Fruit fly (Drosophila melanogaster) whole organism, prepupa: ENCODE data around the gene CG5969.

Source experiments
- Blimp-1 ChIP-seq: fragments of 200-800 bp; sonication (Bioruptor generic); optimal IDR thresholded peaks from 3 replicates; lab custom pipeline; 2017; ENCODE audit warnings: missing biosample characterization, missing genetic modification characterization, mild to moderate bottlenecking, moderate library complexity, missing genetic modification reagents
- CG10631 ChIP-seq: fragments of 200-800 bp; sonication (Bioruptor generic); optimal IDR thresholded peaks from 2 replicates; lab custom pipeline; 2016; ENCODE audit warnings: missing biosample characterization, missing genetic modification characterization
- CG11294 ChIP-seq: fragments of 200-800 bp; sonication (Bioruptor generic); IDR thresholded peaks from 2 replicates; pipeline ENCODE4 v1.3.6; 2022; ENCODE audit warnings: missing biosample characterization, missing genetic modification characterization
- CG11762 ChIP-seq: fragments of 200-800 bp; sonication (Bioruptor generic); optimal IDR thresholded peaks from 3 replicates; lab custom pipeline; 2016; ENCODE audit warnings: missing biosample characterization, missing genetic modification characterization; ENCODE audit not compliant: insufficient read depth
- CG11902 ChIP-seq: fragments of 200-800 bp; sonication (Bioruptor generic); optimal IDR thresholded peaks from 3 replicates; lab custom pipeline; 2016; ENCODE audit warnings: missing biosample characterization, missing genetic modification characterization
- CG15336 ChIP-seq: fragments of 200-800 bp; sonication (Bioruptor generic); IDR thresholded peaks from 2 replicates; pipeline ENCODE4 v1.3.6; 2022; ENCODE audit warnings: missing biosample characterization, missing genetic modification characterization
- CG1621 ChIP-seq: fragments of 200-800 bp; sonication (Bioruptor generic); optimal IDR thresholded peaks from 3 replicates; lab custom pipeline; 2018; ENCODE audit warnings: missing biosample characterization, mild to moderate bottlenecking, missing genetic modification characterization
- CG3032 ChIP-seq: fragments of 200-800 bp; optimal IDR thresholded peaks from 2 replicates; lab custom pipeline; 2019; ENCODE audit warnings: missing biosample characterization, mild to moderate bottlenecking, missing genetic modification characterization, moderate library complexity
- CG6163 ChIP-seq: fragments of 200-800 bp; sonication (Bioruptor generic); IDR thresholded peaks from 3 replicates; pipeline ENCODE4 v1.3.6; 2022; ENCODE audit warnings: missing biosample characterization, missing genetic modification characterization
- CG6276 ChIP-seq: fragments of 200-800 bp; sonication (Bioruptor generic); optimal IDR thresholded peaks from 2 replicates; lab custom pipeline; 2017; ENCODE audit warnings: missing biosample characterization, mild to moderate bottlenecking, missing genetic modification characterization
- CG6792 ChIP-seq: fragments of 200-800 bp; sonication (Bioruptor generic); optimal IDR thresholded peaks from 3 replicates; lab custom pipeline; 2016; ENCODE audit warnings: missing biosample characterization, missing genetic modification characterization
- CG6808 ChIP-seq: fragments of 200-800 bp; sonication (Bioruptor generic); optimal IDR thresholded peaks from 3 replicates; lab custom pipeline; 2017; ENCODE audit warnings: missing biosample characterization, missing genetic modification characterization, mild to moderate bottlenecking, moderate library complexity, missing genetic modification reagents
- CG6854 ChIP-seq: fragments of 200-800 bp; sonication (Bioruptor generic); optimal IDR thresholded peaks from 2 replicates; lab custom pipeline; 2017; ENCODE audit warnings: missing biosample characterization, mild to moderate bottlenecking, missing genetic modification characterization
- CG7368 ChIP-seq: fragments of 200-800 bp; sonication (Bioruptor generic); optimal IDR thresholded peaks from 3 replicates; lab custom pipeline; 2016; ENCODE audit warnings: missing biosample characterization, missing genetic modification characterization
- CG8119 ChIP-seq: fragments of 200-800 bp; sonication (Bioruptor generic); IDR thresholded peaks from 3 replicates; pipeline ENCODE4 v1.3.6; 2022; ENCODE audit warnings: missing biosample characterization, missing genetic modification characterization
- CG8319 ChIP-seq: fragments of 200-800 bp; sonication (Bioruptor generic); optimal IDR thresholded peaks from 3 replicates; lab custom pipeline; 2016; ENCODE audit warnings: missing biosample characterization, missing genetic modification characterization
- CG8632 ChIP-seq: fragments of 200-800 bp; sonication (Bioruptor generic); optimal IDR thresholded peaks from 3 replicates; lab custom pipeline; 2016; ENCODE audit warnings: missing biosample characterization, missing genetic modification characterization
- Eip78C ChIP-seq: fragments of 200-800 bp; sonication (Bioruptor generic); peaks from one replicate; lab custom pipeline; 2016; ENCODE audit warnings: missing biosample characterization, missing genetic modification characterization
- Eip93F ChIP-seq: fragments of 200-800 bp; sonication (Bioruptor generic); optimal IDR thresholded peaks from 2 replicates; lab custom pipeline; 2016; ENCODE audit warnings: missing biosample characterization, mild to moderate bottlenecking, missing genetic modification characterization
- Ets21C ChIP-seq: fragments of 200-800 bp; sonication (Bioruptor generic); optimal IDR thresholded peaks from 3 replicates; lab custom pipeline; 2016; ENCODE audit warnings: missing biosample characterization, missing genetic modification characterization
- Ets96B ChIP-seq: fragments of 200-800 bp; optimal IDR thresholded peaks from 2 replicates; lab custom pipeline; 2019; ENCODE audit warnings: missing biosample characterization, mild to moderate bottlenecking, missing genetic modification characterization, moderate library complexity
- Gug ChIP-seq: fragments of 200-800 bp; sonication (Bioruptor generic); IDR thresholded peaks from 2 replicates; pipeline ENCODE4 v1.3.6; 2022; ENCODE audit warnings: missing biosample characterization, missing genetic modification characterization
- Hr4 ChIP-seq: fragments of 200-800 bp; sonication (Bioruptor generic); optimal IDR thresholded peaks from 3 replicates; lab custom pipeline; 2016; ENCODE audit warnings: missing biosample characterization, missing genetic modification characterization
- Met ChIP-seq: fragments of 200-800 bp; sonication (Bioruptor generic); optimal IDR thresholded peaks from 3 replicates; lab custom pipeline; 2016; ENCODE audit warnings: missing biosample characterization, missing genetic modification characterization
- OdsH ChIP-seq: fragments of 200-800 bp; sonication (Bioruptor generic); optimal IDR thresholded peaks from 3 replicates; lab custom pipeline; 2016; ENCODE audit warnings: missing biosample characterization, missing genetic modification characterization
- Smox ChIP-seq: fragments of 200-800 bp; sonication (Bioruptor generic); optimal IDR thresholded peaks from 3 replicates; lab custom pipeline; 2016; ENCODE audit warnings: missing biosample characterization, missing genetic modification characterization
- Sox102F ChIP-seq: fragments of 200-800 bp; sonication (Bioruptor generic); optimal IDR thresholded peaks from 2 replicates; lab custom pipeline; 2016; ENCODE audit warnings: missing biosample characterization, mild to moderate bottlenecking, missing genetic modification characterization
- Sox14 ChIP-seq: fragments of 200-800 bp; sonication (Bioruptor generic); optimal IDR thresholded peaks from 3 replicates; lab custom pipeline; 2016; ENCODE audit warnings: missing biosample characterization, missing genetic modification characterization
- achi ChIP-seq: fragments of 200-800 bp; sonication (Bioruptor generic); optimal IDR thresholded peaks from 3 replicates; lab custom pipeline; 2016; ENCODE audit warnings: missing biosample characterization, missing genetic modification characterization
- cyc ChIP-seq: fragments of 200-800 bp; sonication (Bioruptor generic); optimal IDR thresholded peaks from 3 replicates; lab custom pipeline; 2016; ENCODE audit warnings: missing biosample characterization, missing genetic modification characterization
- eg ChIP-seq: fragments of 200-800 bp; sonication (Bioruptor generic); IDR thresholded peaks from 3 replicates; pipeline ENCODE4 v1.3.6; 2022; ENCODE audit warnings: missing biosample characterization, missing genetic modification characterization
- esn ChIP-seq: fragments of 200-800 bp; sonication (Bioruptor generic); optimal IDR thresholded peaks from 2 replicates; lab custom pipeline; 2016; ENCODE audit warnings: missing biosample characterization, mild to moderate bottlenecking, missing genetic modification characterization, moderate library complexity
- fd59A ChIP-seq: fragments of 200-800 bp; sonication (Bioruptor generic); optimal IDR thresholded peaks from 2 replicates; lab custom pipeline; 2017; ENCODE audit warnings: missing biosample characterization, mild to moderate bottlenecking, missing genetic modification characterization, missing genetic modification reagents
- fd85E ChIP-seq: fragments of 200-800 bp; sonication (Bioruptor generic); optimal IDR thresholded peaks from 3 replicates; lab custom pipeline; 2016; ENCODE audit warnings: missing biosample characterization, missing genetic modification characterization
- salr ChIP-seq, 2 experiments: fragments of 200-800 bp; sonication (Bioruptor generic); optimal IDR thresholded peaks; 3 replicates each; lab custom pipeline; 2016 to 2018; ENCODE audit warnings: missing biosample characterization in 2 of 2, missing genetic modification characterization in 2 of 2, mild to moderate bottlenecking in 1 of 2
- ss ChIP-seq, 2 experiments: fragments of 200-800 bp; sonication (Bioruptor generic); optimal IDR thresholded peaks; 2 replicates in 1 of 2; 3 replicates in 1 of 2; lab custom pipeline; 2017 to 2018; ENCODE audit warnings: mild to moderate bottlenecking in 2 of 2, missing biosample characterization in 2 of 2, missing genetic modification characterization in 2 of 2, moderate library complexity in 1 of 2

Gene CG5969

dm6 chr3L:20473021-20473799 lies at the start of gene CG5969, which contains the start of gene CG32428 (continued):
- TF ChIP-seq Gug (GFP tag; lab: Robert Waterston, UW), result peak; percentile 71
- TF ChIP-seq CG6276 (GFP tag; lab: Kevin White, UChicago), result peak; percentile 56
- TF ChIP-seq CG15336, result peak; percentile 83
- peak; percentile 71 for TF ChIP-seq OdsH (GFP tag; lab: Kevin White, UChicago)
- TF ChIP-seq salr (GFP tag; optimal IDR thresholded peaks at IDR 0.05; lab: Kevin White, UChicago), result peak; percentile 27 to 52
- peak; percentile 47 for TF ChIP-seq Met (GFP tag; lab: Kevin White, UChicago)
- TF ChIP-seq ss (GFP tag; optimal IDR thresholded peaks at IDR 0.05; lab: Kevin White, UChicago), result peak; percentile 38 to 64
- peak; percentile 50 for TF ChIP-seq Smox
- peak; percentile 78 for TF ChIP-seq Eip78C
- peak; percentile 60 for TF ChIP-seq CG6792
- TF ChIP-seq, all 60 proteins: peak for 54

DNA sequence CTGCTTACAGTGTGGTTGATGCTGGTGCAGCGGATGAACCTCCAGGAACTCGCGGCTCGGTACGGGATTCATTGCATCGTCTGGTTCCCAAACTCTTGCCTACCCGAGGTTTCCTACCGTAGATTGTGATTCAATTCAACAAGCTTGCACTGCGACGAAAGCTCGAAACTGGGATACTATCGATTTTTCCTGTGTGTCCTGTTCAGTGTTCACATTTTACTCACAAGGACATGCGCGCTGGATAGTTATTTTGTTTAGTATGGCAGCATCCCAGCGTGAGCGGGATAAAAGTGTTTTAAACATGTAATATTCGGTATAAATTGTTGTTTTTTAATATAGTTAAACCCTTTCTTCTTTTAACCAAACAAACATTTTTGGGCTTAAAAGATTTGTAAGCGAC lies 47.7 kb upstream of the CG5969 start, which contains the start of gene CG5282:
Gene CG5282, minus strand, starts transcription at position 184 of the 400 bp plus-strand sequence.
- TF ChIP-seq CG6854 (no peak), CG15336 (no peak), Ets96B (tag; lab: Kevin White, UChicago) (no peak), Sox102F (GFP tag; lab: Kevin White, UChicago) (no peak), OdsH (GFP tag; lab: Kevin White, UChicago) (no peak), CG6792 (no peak), cyc (GFP tag; lab: Kevin White, UChicago) (no peak)

dm6 chr3L:20427449-20427848 lies 46.1 kb upstream of the CG5969 start, which contains the start of gene CG5274:
Gene CG5274 (minus strand): TSS chr3L:20427666.
- TF ChIP-seq salr (GFP tag; optimal IDR thresholded peaks at IDR 0.05; lab: Kevin White, UChicago) (no peak), CG11762 (no peak), Gug (GFP tag; lab: Robert Waterston, UW) (no peak), Eip93F (GFP tag; lab: Kevin White, UChicago) (no peak), CG8119 (no peak), Blimp-1 (GFP tag; lab: Kevin White, UChicago) (no peak), CG11902 (no peak), Sox14 (no peak)

DNA sequence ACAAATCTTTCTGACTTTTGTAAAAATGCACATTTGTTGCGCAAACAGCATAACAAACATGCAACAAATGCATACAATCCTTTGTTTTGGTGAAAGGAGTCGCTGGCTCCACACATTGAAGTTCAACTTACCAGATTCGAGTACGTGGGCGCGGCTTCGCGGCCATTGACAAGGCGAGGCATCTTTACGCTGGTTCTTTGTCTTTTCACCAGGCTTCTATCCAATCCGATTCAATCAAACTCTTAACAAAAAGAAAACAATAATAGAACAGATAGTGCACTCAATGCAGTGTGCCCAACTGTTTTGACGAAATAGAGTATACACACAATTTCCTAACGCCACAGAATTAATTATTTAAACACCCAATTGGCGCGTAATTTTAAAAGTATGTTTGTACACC lies 43.4 kb upstream of the CG5969 start, which contains the start of gene CG5262:
Gene CG5262, minus strand, starts transcription at position 294 of the 400 bp plus-strand sequence.
- TF ChIP-seq CG10631, result no peak
- TF ChIP-seq Eip78C, result no peak
- TF ChIP-seq achi (GFP tag; lab: Kevin White, UChicago), result no peak
- TF ChIP-seq CG7368 (GFP tag; lab: Kevin White, UChicago), result no peak
- TF ChIP-seq eg (GFP tag; lab: Robert Waterston, UW), result no peak
- TF ChIP-seq Sox14, result peak; percentile 87
- TF ChIP-seq CG11294 (GFP tag; lab: Robert Waterston, UW), result no peak
- no peak for TF ChIP-seq esn (GFP tag; lab: Kevin White, UChicago)
- TF ChIP-seq ss (GFP tag; optimal IDR thresholded peaks at IDR 0.05; lab: Kevin White, UChicago), result no peak
- 0 out of 2 replicates have a peak, but pooled peaks have one; percentile 25 for TF ChIP-seq CG15336
- no peak for TF ChIP-seq fd85E (GFP tag; lab: Kevin White, UChicago)
- no peak for TF ChIP-seq CG8632 (GFP tag; lab: Kevin White, UChicago)
- TF ChIP-seq Ets21C (GFP tag; lab: Kevin White, UChicago), result no peak
- TF ChIP-seq Gug (GFP tag; lab: Robert Waterston, UW), result no peak
- TF ChIP-seq Eip93F (GFP tag; lab: Kevin White, UChicago), result no peak
- TF ChIP-seq CG6808 (GFP tag; lab: Kevin White, UChicago), result no peak
- no peak for TF ChIP-seq CG8319
- TF ChIP-seq Hr4 (GFP tag; lab: Kevin White, UChicago), result no peak
- no peak for TF ChIP-seq CG11762
- TF ChIP-seq Sox102F (GFP tag; lab: Kevin White, UChicago), result no peak
- no peak for TF ChIP-seq CG11902
- TF ChIP-seq fd59A (GFP tag; lab: Kevin White, UChicago), result no peak
- TF ChIP-seq CG6163 (GFP tag; lab: Robert Waterston, UW), result no peak
- no peak for TF ChIP-seq CG8119
- TF ChIP-seq CG3032, result peak; percentile 13
- no peak for TF ChIP-seq CG1621 (tag; lab: Kevin White, UChicago)
- no peak for TF ChIP-seq OdsH (GFP tag; lab: Kevin White, UChicago)
